Worm (Caenorhabditis elegans): Measurements from ENCODE around the gene C08H9.16.

Gene C08H9.16

DNA sequence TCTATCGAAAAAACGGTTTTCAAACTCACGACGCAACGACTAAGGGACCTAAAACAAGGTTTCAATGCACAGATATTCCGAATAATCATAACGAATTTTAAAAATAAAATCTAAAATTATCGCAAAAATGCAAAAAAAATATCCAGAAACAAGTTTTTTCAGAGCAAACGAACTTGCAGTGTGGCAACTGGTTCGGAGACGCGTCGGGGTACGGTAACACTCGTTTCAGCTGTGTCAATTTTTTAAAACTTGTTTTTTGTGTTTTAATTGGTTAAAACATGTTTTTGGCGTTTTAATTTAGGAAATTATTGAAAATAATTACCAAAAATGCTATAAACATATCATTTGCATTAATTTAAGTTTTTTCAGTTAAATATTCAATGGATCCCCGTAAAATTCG lies at the start of gene C08H9.16 (continued):
- TF ChIP-seq ces-1 (GFP tag; optimal IDR thresholded peaks at IDR 0.05) (no peak), ceh-32 (tag; optimal IDR thresholded peaks at IDR 0.05; ENCODE audit: poor library complexity) (no peak), duxl-1 (tag; optimal IDR thresholded peaks at IDR 0.05; ENCODE audit: poor library complexity) (no peak), F44E2.7 (GFP tag; IDR thresholded peaks at IDR 0.05) (no peak), ceh-44 (GFP tag; IDR thresholded peaks at IDR 0.05) (no peak), zfp-3 (GFP tag; conservative IDR thresholded peaks at IDR 0.05) (no peak), ztf-11 (tag; optimal IDR thresholded peaks at IDR 0.05) (no peak), ceh-28 (tag; optimal IDR thresholded peaks at IDR 0.05) (no peak), daf-16 (GFP tag; optimal IDR thresholded peaks at IDR 0.05) (no peak), daf-16 (tag; optimal IDR thresholded peaks at IDR 0.05) (peak; percentile 46), zip-11 (GFP tag; IDR thresholded peaks at IDR 0.05) (no peak), spr-1 (tag; optimal IDR thresholded peaks at IDR 0.05) (no peak), lin-1 (GFP tag; IDR thresholded peaks at IDR 0.05) (no peak), nhr-25 (tag; optimal IDR thresholded peaks at IDR 0.05; ENCODE audit: borderline replicate concordance, insufficient read depth) (no peak), unc-39 (tag; optimal IDR thresholded peaks at IDR 0.05) (no peak), nhr-42 (GFP tag; IDR thresholded peaks at IDR 0.05) (no peak), lim-7 (GFP tag; IDR thresholded peaks at IDR 0.05) (no peak), snpc-1.2 (GFP tag; IDR thresholded peaks at IDR 0.05) (no peak), madf-9 (GFP tag; conservative IDR thresholded peaks at IDR 0.05) (no peak), dmd-8 (GFP tag; IDR thresholded peaks at IDR 0.05) (no peak), nhr-237 (tag; optimal IDR thresholded peaks at IDR 0.05) (no peak), madf-5 (GFP tag; IDR thresholded peaks at IDR 0.05) (no peak), lir-3 (tag; optimal IDR thresholded peaks at IDR 0.05) (no peak), ceh-20 (GFP tag; IDR thresholded peaks at IDR 0.05) (no peak), F49E8.2 (tag; optimal IDR thresholded peaks at IDR 0.05; ENCODE audit: borderline replicate concordance) (no peak), mxl-2 (GFP tag; conservative IDR thresholded peaks at IDR 0.05) (no peak), rbr-2 (tag; optimal IDR thresholded peaks at IDR 0.05) (peak; percentile 20), spr-3 (GFP tag; optimal IDR thresholded peaks at IDR 0.05) (no peak), nhr-48 (tag; optimal IDR thresholded peaks at IDR 0.05) (no peak), ZK337.2 (GFP tag; IDR thresholded peaks at IDR 0.05) (no peak), lin-13 (GFP tag; optimal IDR thresholded peaks at IDR 0.05) (peak; percentile 24), nhr-10 (tag; optimal IDR thresholded peaks at IDR 0.05) (no peak), skn-1 (tag; optimal IDR thresholded peaks at IDR 0.05) (no peak), snpc-4 (tag; optimal IDR thresholded peaks at IDR 0.05) (no peak), aha-1 (tag) (peak; percentile 49), T26A8.4 (GFP tag; IDR thresholded peaks at IDR 0.05) (no peak), Y48G9A.11 (GFP tag; IDR thresholded peaks at IDR 0.05) (no peak), hlh-11 (tag; optimal IDR thresholded peaks at IDR 0.05) (peak; percentile 57), aly-2 (tag; optimal IDR thresholded peaks at IDR 0.05) (no peak), attf-4 (tag; optimal IDR thresholded peaks at IDR 0.05) (no peak), ama-1 (optimal IDR thresholded peaks at IDR 0.05) (no peak), fos-1 (tag; optimal IDR thresholded peaks at IDR 0.05) (no peak), unc-62 (GFP tag; optimal IDR thresholded peaks at IDR 0.05 in 1 of 2) (no peak), unc-62 (tag; optimal IDR thresholded peaks at IDR 0.05) (no peak), egl-27 (tag; optimal IDR thresholded peaks at IDR 0.05) (no peak), vab-7 (GFP tag; IDR thresholded peaks at IDR 0.05) (no peak), tag-97 (GFP tag; IDR thresholded peaks at IDR 0.05) (no peak), daf-8 (GFP tag; IDR thresholded peaks at IDR 0.05) (no peak), nhr-28 (tag; optimal IDR thresholded peaks at IDR 0.05) (no peak), gei-8 (GFP tag; optimal IDR thresholded peaks at IDR 0.05) (no peak), zip-2 (tag; optimal IDR thresholded peaks at IDR 0.05) (no peak), set-16 (GFP tag; IDR thresholded peaks at IDR 0.05) (no peak), pqm-1 (tag; optimal IDR thresholded peaks at IDR 0.05) (no peak), ctbp-1 (GFP tag; IDR thresholded peaks at IDR 0.05) (no peak)

Data from whole organism, L4 larva.